Worm (Caenorhabditis elegans) whole organism, L3 larva: Measurements from ENCODE around the gene F57B7.2.
A peak's percentile ranks its signal among the peaks of the same experiment; 100 is the strongest.

Experiments
- R02D3.7 ChIP-seq: fragments of 150-350 bp; optimal IDR thresholded peaks from 2 replicates; lab custom pipeline; 2014; ENCODE audit warnings: missing biosample characterization, missing genetic modification characterization
- ZK546.5 ChIP-seq: sonication (generic microtip); optimal IDR thresholded peaks from 2 replicates; lab custom pipeline; 2017; ENCODE audit warnings: missing biosample characterization, missing genetic modification characterization
- aly-2 ChIP-seq: fragments of 150-350 bp; optimal IDR thresholded peaks from 2 replicates; lab custom pipeline; 2014; ENCODE audit warnings: missing biosample characterization, missing genetic modification characterization
- ceh-16 ChIP-seq: sonication (generic microtip); optimal IDR thresholded peaks from 2 replicates; lab custom pipeline; 2017; ENCODE audit warnings: missing biosample characterization, missing genetic modification characterization
- ceh-28 ChIP-seq: fragments of 150-350 bp; optimal IDR thresholded peaks from 2 replicates; lab custom pipeline; 2014; ENCODE audit warnings: missing biosample characterization, missing genetic modification reagents, missing genetic modification characterization
- daf-12 ChIP-seq: fragments of 150-350 bp; optimal IDR thresholded peaks from 2 replicates; lab custom pipeline; 2014; ENCODE audit warnings: missing biosample characterization, missing genetic modification reagents, missing genetic modification characterization
- egl-27 ChIP-seq: sonication (generic microtip); optimal IDR thresholded peaks from 4 replicates; lab custom pipeline; 2017; ENCODE audit warnings: missing biosample characterization, missing genetic modification reagents, missing genetic modification characterization
- egl-5 ChIP-seq: fragments of 150-350 bp; optimal IDR thresholded peaks from 2 replicates; lab custom pipeline; 2017; ENCODE audit warnings: missing biosample characterization, missing genetic modification reagents, missing genetic modification characterization, inconsistent platforms
- elt-1 ChIP-seq: fragments of 150-350 bp; optimal IDR thresholded peaks from 2 replicates; lab custom pipeline; 2014; ENCODE audit warnings: missing biosample characterization, missing genetic modification characterization
- elt-3 ChIP-seq, 3 experiments: fragments of 150-350 bp in 1 of 3; sonication (generic microtip) in 2 of 3; optimal IDR thresholded peaks; 2 replicates in 2 of 3; 4 replicates in 1 of 3; lab custom pipeline; 2014 to 2017; ENCODE audit warnings: missing biosample characterization in 3 of 3, missing genetic modification characterization in 3 of 3
- eor-1 ChIP-seq, 2 experiments: fragments of 150-350 bp; optimal IDR thresholded peaks; 2 replicates each; lab custom pipeline; 2014 to 2018; ENCODE audit warnings: missing biosample characterization in 2 of 2, missing genetic modification characterization in 2 of 2
- fkh-10 ChIP-seq: sonication (generic microtip); optimal IDR thresholded peaks from 2 replicates; lab custom pipeline; 2017; ENCODE audit warnings: missing biosample characterization, missing genetic modification reagents, missing genetic modification characterization
- fos-1 ChIP-seq: fragments of 150-350 bp; optimal IDR thresholded peaks from 2 replicates; lab custom pipeline; 2014; ENCODE audit warnings: missing biosample characterization, missing genetic modification characterization
- jun-1 ChIP-seq: fragments of 150-350 bp; optimal IDR thresholded peaks from 2 replicates; lab custom pipeline; 2014; ENCODE audit warnings: missing biosample characterization, missing genetic modification reagents, missing genetic modification characterization
- mml-1 ChIP-seq: fragments of 150-350 bp; sonication (generic microtip); optimal IDR thresholded peaks from 3 replicates; lab custom pipeline; 2014; ENCODE audit warnings: missing biosample characterization, missing genetic modification characterization
- nfya-1 ChIP-seq: sonication (generic microtip); optimal IDR thresholded peaks from 2 replicates; lab custom pipeline; 2017; ENCODE audit warnings: missing genetic modification characterization, mild to moderate bottlenecking, missing compliant biosample characterization, antibody characterized with exemption, moderate library complexity; ENCODE audit not compliant: insufficient read depth
- nhr-11 ChIP-seq: fragments of 150-350 bp; optimal IDR thresholded peaks from 2 replicates; lab custom pipeline; 2014; ENCODE audit warnings: missing biosample characterization, missing genetic modification characterization
- nhr-12 ChIP-seq: fragments of 150-350 bp; optimal IDR thresholded peaks from 2 replicates; lab custom pipeline; 2014; ENCODE audit warnings: missing biosample characterization, missing genetic modification characterization
- nhr-237 ChIP-seq: fragments of 150-350 bp; optimal IDR thresholded peaks from 2 replicates; lab custom pipeline; 2014; ENCODE audit warnings: missing biosample characterization, missing genetic modification characterization
- nhr-28 ChIP-seq: fragments of 150-350 bp; optimal IDR thresholded peaks from 2 replicates; lab custom pipeline; 2014; ENCODE audit warnings: missing biosample characterization, missing genetic modification characterization
- nhr-43 ChIP-seq: sonication (generic microtip); optimal IDR thresholded peaks from 2 replicates; lab custom pipeline; 2016; ENCODE audit warnings: mild to moderate bottlenecking, missing genetic modification characterization, missing compliant biosample characterization; ENCODE audit not compliant: poor library complexity, severe bottlenecking
- nhr-76 ChIP-seq: fragments of 150-350 bp; sonication (generic microtip); optimal IDR thresholded peaks from 5 replicates; lab custom pipeline; 2014; ENCODE audit warnings: missing biosample characterization, missing genetic modification characterization
- pha-4 ChIP-seq: fragments of 150-350 bp; optimal IDR thresholded peaks from 2 replicates; lab custom pipeline; 2014; ENCODE audit warnings: missing biosample characterization, missing genetic modification reagents, missing genetic modification characterization
- pqm-1 ChIP-seq: fragments of 150-350 bp; optimal IDR thresholded peaks from 2 replicates; lab custom pipeline; 2017; ENCODE audit warnings: missing biosample characterization, missing genetic modification characterization, inconsistent platforms
- skn-1 ChIP-seq: fragments of 150-350 bp; optimal IDR thresholded peaks from 2 replicates; lab custom pipeline; 2014; ENCODE audit warnings: missing biosample characterization, missing genetic modification characterization
- tbx-2 ChIP-seq: sonication (generic microtip); optimal IDR thresholded peaks from 2 replicates; lab custom pipeline; 2016; ENCODE audit warnings: mild to moderate bottlenecking, missing genetic modification characterization, missing compliant biosample characterization
- unc-39 ChIP-seq: sonication (generic microtip); optimal IDR thresholded peaks from 4 replicates; lab custom pipeline; 2017; ENCODE audit warnings: missing biosample characterization, missing genetic modification characterization
- unc-62 ChIP-seq: fragments of 150-350 bp; sonication (generic microtip); optimal IDR thresholded peaks from 4 replicates; lab custom pipeline; 2014; ENCODE audit warnings: missing biosample characterization, missing genetic modification reagents, missing genetic modification characterization
- zag-1 ChIP-seq: fragments of 150-350 bp; optimal IDR thresholded peaks from 2 replicates; lab custom pipeline; 2014; ENCODE audit warnings: missing biosample characterization, missing genetic modification characterization
- ztf-11 ChIP-seq: fragments of 150-350 bp; optimal IDR thresholded peaks from 2 replicates; lab custom pipeline; 2014; ENCODE audit warnings: missing biosample characterization, missing genetic modification characterization
- ztf-4 ChIP-seq: fragments of 150-350 bp; optimal IDR thresholded peaks from 2 replicates; lab custom pipeline; 2014; ENCODE audit warnings: missing biosample characterization, missing genetic modification characterization

Gene F57B7.2

ce11 chrV:11443503-11443902 lies at the start of gene F57B7.2:
TSS of gene F57B7.2 (minus strand) at chrV:11443603.
- TF ChIP-seq nfya-1 (tag; lab: Kevin White, UChicago) (peak; percentile 16), mml-1 (no peak), pqm-1 (no peak), nhr-11 (no peak), fos-1 (no peak), unc-62 (GFP tag; lab: Kevin White, UChicago) (peak; percentile 6), aly-2 (no peak), ztf-4 (tag; lab: Kevin White, UChicago) (no peak), fkh-10 (GFP tag; lab: Kevin White, UChicago) (no peak)
- TF ChIP-seq, all 47 proteins: peak for 2

DNA sequence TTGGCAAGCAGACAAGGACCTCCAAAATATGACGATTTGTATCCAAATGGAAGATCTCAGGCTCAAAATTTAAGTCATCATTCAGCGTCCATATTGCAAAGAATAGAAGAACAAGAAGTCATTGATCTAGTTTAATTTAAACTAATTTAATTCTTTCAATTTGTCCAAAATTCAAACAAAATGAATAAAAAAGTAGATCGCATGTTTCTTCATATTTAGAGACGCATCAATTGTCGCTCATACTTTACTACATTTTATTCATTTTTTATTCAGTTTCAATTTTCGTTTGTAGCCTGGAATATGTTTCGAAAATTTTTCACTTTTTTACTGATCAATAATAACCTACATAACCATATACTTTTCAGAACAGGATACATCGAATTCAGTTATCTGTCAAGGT lies 49.1 kb upstream of the F57B7.2 start, which contains the start of gene T11F9.21:
Gene T11F9.21 (plus strand): TSS at position 301 of the 400 bp plus-strand sequence.
- no peak for TF ChIP-seq unc-39
- no peak for TF ChIP-seq mml-1
- no peak for TF ChIP-seq unc-62 (GFP tag; lab: Kevin White, UChicago)

ce11 chrV:11490382-11490781 lies 47.0 kb upstream of the F57B7.2 start, which contains the start of gene dhs-19:
TSS of gene dhs-19 (minus strand) at chrV:11490482.
- TF ChIP-seq zag-1 (tag; lab: Kevin White, UChicago) (no peak), skn-1 (tag; lab: Kevin White, UChicago) (no peak), ceh-16 (tag; lab: Kevin White, UChicago) (no peak), ceh-28 (tag; lab: Kevin White, UChicago) (no peak), egl-5 (tag; lab: Kevin White, UChicago) (no peak), nhr-11 (no peak), jun-1 (tag; lab: Kevin White, UChicago) (no peak), elt-1 (tag; lab: Kevin White, UChicago) (no peak)

DNA sequence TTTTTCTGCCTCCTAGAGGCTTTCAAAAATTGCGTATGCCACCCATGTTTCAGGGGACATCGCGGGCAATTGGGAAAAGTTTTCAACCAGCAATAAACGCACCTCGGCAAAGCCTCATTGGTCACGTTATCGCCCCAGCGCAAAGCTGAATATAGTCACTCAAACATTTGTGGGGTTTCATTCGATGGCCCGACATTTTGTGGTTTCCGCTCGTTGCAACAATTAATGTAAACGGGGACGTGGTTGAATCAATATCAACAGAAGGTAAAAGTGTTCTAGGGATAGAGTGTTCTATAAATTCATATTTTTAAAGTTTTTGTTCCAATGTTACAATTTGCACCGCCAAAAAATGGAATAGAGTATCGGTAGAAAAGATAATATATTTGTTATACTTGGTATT lies 44.9 kb upstream of the F57B7.2 start:
- TF ChIP-seq ztf-4 (tag; lab: Kevin White, UChicago) (no peak), nhr-28 (tag; lab: Kevin White, UChicago) (no peak), jun-1 (tag; lab: Kevin White, UChicago) (no peak), tbx-2 (tag; lab: Kevin White, UChicago) (no peak), zag-1 (tag; lab: Kevin White, UChicago) (no peak), nfya-1 (tag; lab: Kevin White, UChicago) (no peak), nhr-76 (tag; lab: Kevin White, UChicago) (no peak), skn-1 (tag; lab: Kevin White, UChicago) (no peak), elt-1 (tag; lab: Kevin White, UChicago) (no peak)

- TF ChIP-seq nhr-12 (tag; lab: Kevin White, UChicago): no peak
- TF ChIP-seq skn-1 (tag; lab: Kevin White, UChicago): no peak
- no peak for TF ChIP-seq ceh-28 (tag; lab: Kevin White, UChicago)
- no peak for TF ChIP-seq elt-3 (tag; optimal IDR thresholded peaks at IDR 0.05; lab: Kevin White, UChicago)
- no peak for TF ChIP-seq R02D3.7 (tag; lab: Kevin White, UChicago)
- TF ChIP-seq nhr-237 (tag; lab: Kevin White, UChicago): no peak
- TF ChIP-seq ZK546.5: no peak
- no peak for TF ChIP-seq ztf-11 (tag; lab: Kevin White, UChicago)
- no peak for TF ChIP-seq nhr-43 (tag; lab: Kevin White, UChicago)
- TF ChIP-seq, all 47 proteins: peak for 0
Observed at ce11 chrV:11486680-11487079, 43.3 kb upstream of the F57B7.2 start, which contains the start of gene T11F9.10. TSS of gene T11F9.10 (plus strand) at chrV:11486980.

- TF ChIP-seq daf-12 (tag; lab: Kevin White, UChicago) (no peak), nhr-11 (no peak), fos-1 (no peak), eor-1 (tag; optimal IDR thresholded peaks at IDR 0.05; lab: Kevin White, UChicago) (no peak), egl-27 (tag; lab: Kevin White, UChicago) (no peak), pqm-1 (no peak), pha-4 (tag; lab: Kevin White, UChicago) (no peak)
- TF ChIP-seq, all 47 proteins: peak for 0
Observed at ce11 chrV:11485558-11485957, 42.2 kb upstream of the F57B7.2 start, which contains the start of gene srh-1. TSS of gene srh-1 (plus strand) at chrV:11485858.
